Worm (Caenorhabditis elegans): Measurements from ENCODE around the gene C38H2.3.

DNA sequence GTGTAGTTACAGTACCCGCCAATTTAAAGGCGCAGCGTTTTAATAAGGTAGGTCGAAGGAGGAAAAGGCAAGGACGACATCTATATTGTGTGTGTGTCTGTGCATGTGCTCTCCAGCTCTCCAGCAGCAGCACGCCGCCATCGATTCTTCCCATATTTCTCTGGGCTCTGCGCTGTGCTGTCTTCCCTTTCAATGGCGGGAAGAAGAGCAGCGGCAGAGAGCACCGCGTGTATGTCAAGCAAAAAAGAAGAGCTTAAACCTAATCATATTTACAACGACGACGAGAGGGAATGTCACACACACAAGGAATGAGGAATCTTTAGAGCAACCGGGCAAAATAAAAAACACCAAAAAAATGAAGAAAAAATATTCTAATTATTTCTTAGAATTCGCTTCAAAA lies 12.5 kb upstream of the C38H2.3 start:
- TF ChIP-seq flt-1 (GFP tag; IDR thresholded peaks at IDR 0.05) (no peak), ztf-23 (GFP tag; IDR thresholded peaks at IDR 0.05) (no peak), tab-1 (GFP tag; IDR thresholded peaks at IDR 0.05) (no peak), ztf-29 (GFP tag; IDR thresholded peaks at IDR 0.05) (no peak), cog-1 (tag; optimal IDR thresholded peaks at IDR 0.05) (no peak), ref-1 (GFP tag; conservative IDR thresholded peaks at IDR 0.05) (no peak), T22C8.4 (GFP tag; IDR thresholded peaks at IDR 0.05) (no peak)

All from whole organism, midembryonic.